Worm (Caenorhabditis elegans) whole organism, late embryonic: ENCODE results near the gene hmit-1.1.
A peak's percentile ranks its signal among the peaks of the same experiment; 100 is the strongest.

ENCODE experiments used
- C38D4.7 ChIP-seq: fragments of 200-800 bp; sonication (Bioruptor generic); optimal IDR thresholded peaks from 2 replicates; lab custom pipeline; 2018; ENCODE audit warnings: mild to moderate bottlenecking, missing genetic modification characterization, moderate library complexity, missing compliant biosample characterization
- F13H6.1 ChIP-seq: sonication (generic microtip); optimal IDR thresholded peaks from 2 replicates; lab custom pipeline; 2016; ENCODE audit warnings: missing genetic modification characterization, missing compliant biosample characterization
- K02D7.2 ChIP-seq: sonication (generic microtip); optimal IDR thresholded peaks from 2 replicates; lab custom pipeline; 2017; ENCODE audit warnings: mild to moderate bottlenecking, missing genetic modification characterization, missing compliant biosample characterization
- T23F11.4 ChIP-seq: fragments of 200-800 bp; sonication (Bioruptor generic); optimal IDR thresholded peaks from 2 replicates; lab custom pipeline; 2018; ENCODE audit warnings: mild to moderate bottlenecking, missing genetic modification characterization, missing compliant biosample characterization
- ceh-18 ChIP-seq: sonication (generic microtip); optimal IDR thresholded peaks from 2 replicates; lab custom pipeline; 2016; ENCODE audit warnings: missing genetic modification characterization, missing compliant biosample characterization
- ceh-19 ChIP-seq: fragments of 200-800 bp; sonication (Bioruptor generic); optimal IDR thresholded peaks from 2 replicates; lab custom pipeline; 2018; ENCODE audit warnings: mild to moderate bottlenecking, missing genetic modification characterization, missing compliant biosample characterization
- ceh-2 ChIP-seq: sonication (generic microtip); optimal IDR thresholded peaks from 2 replicates; lab custom pipeline; 2016; ENCODE audit warnings: missing genotype, missing genetic modification characterization, missing compliant biosample characterization
- ceh-30 ChIP-seq: fragments of 150-350 bp; optimal IDR thresholded peaks from 2 replicates; lab custom pipeline; 2014; ENCODE audit warnings: missing biosample characterization, missing genetic modification characterization
- ceh-31 ChIP-seq: sonication (generic microtip); optimal IDR thresholded peaks from 2 replicates; lab custom pipeline; 2016; ENCODE audit warnings: missing genetic modification characterization, missing compliant biosample characterization
- ceh-6 ChIP-seq: fragments of 200-800 bp; sonication (Bioruptor generic); optimal IDR thresholded peaks from 2 replicates; lab custom pipeline; 2018; ENCODE audit warnings: mild to moderate bottlenecking, missing genetic modification characterization, missing compliant biosample characterization
- che-1 ChIP-seq: sonication (generic microtip); optimal IDR thresholded peaks from 2 replicates; lab custom pipeline; 2016; ENCODE audit warnings: mild to moderate bottlenecking, missing genetic modification characterization, missing compliant biosample characterization
- dve-1 ChIP-seq: sonication (generic microtip); optimal IDR thresholded peaks from 2 replicates; lab custom pipeline; 2017; ENCODE audit warnings: antibody characterized with exemption, mild to moderate bottlenecking, missing genetic modification characterization, missing compliant biosample characterization
- ets-4 ChIP-seq: sonication (generic microtip); optimal IDR thresholded peaks from 2 replicates; lab custom pipeline; 2016; ENCODE audit warnings: missing genetic modification characterization, missing compliant biosample characterization
- eyg-1 ChIP-seq: sonication (generic microtip); optimal IDR thresholded peaks from 2 replicates; lab custom pipeline; 2016; ENCODE audit warnings: missing genotype, missing genetic modification characterization, missing compliant biosample characterization
- fax-1 ChIP-seq: sonication (generic microtip); optimal IDR thresholded peaks from 2 replicates; lab custom pipeline; 2016; ENCODE audit warnings: missing genotype, missing genetic modification characterization, missing compliant biosample characterization
- gmeb-2 ChIP-seq: sonication (generic microtip); optimal IDR thresholded peaks from 2 replicates; lab custom pipeline; 2016; ENCODE audit warnings: missing genetic modification characterization, inconsistent platforms, missing compliant biosample characterization
- hlh-13 ChIP-seq: fragments of 200-800 bp; sonication (Bioruptor generic); optimal IDR thresholded peaks from 2 replicates; lab custom pipeline; 2018; ENCODE audit warnings: mild to moderate bottlenecking, missing genetic modification characterization, missing compliant biosample characterization
- hlh-15 ChIP-seq: sonication (generic microtip); optimal IDR thresholded peaks from 2 replicates; lab custom pipeline; 2016; ENCODE audit warnings: missing genetic modification characterization, missing compliant biosample characterization
- madf-2 ChIP-seq: sonication (generic microtip); optimal IDR thresholded peaks from 2 replicates; lab custom pipeline; 2017; ENCODE audit warnings: missing genetic modification characterization, missing compliant biosample characterization
- npax-4 ChIP-seq: sonication (generic microtip); optimal IDR thresholded peaks from 2 replicates; lab custom pipeline; 2016; ENCODE audit warnings: missing genetic modification characterization, missing compliant biosample characterization
- pha-2 ChIP-seq: sonication (generic microtip); optimal IDR thresholded peaks from 2 replicates; lab custom pipeline; 2017; ENCODE audit warnings: mild to moderate bottlenecking, missing genetic modification characterization, missing compliant biosample characterization
- pqm-1 ChIP-seq: sonication (generic microtip); optimal IDR thresholded peaks from 2 replicates; lab custom pipeline; 2016; ENCODE audit warnings: missing genetic modification characterization, missing compliant biosample characterization
- pros-1 ChIP-seq: fragments of 150-350 bp; optimal IDR thresholded peaks from 2 replicates; lab custom pipeline; 2014; ENCODE audit warnings: missing biosample characterization, missing genetic modification reagents, missing genetic modification characterization
- ref-2 ChIP-seq: sonication (generic microtip); optimal IDR thresholded peaks from 2 replicates; lab custom pipeline; 2016; ENCODE audit warnings: missing genetic modification characterization, missing compliant biosample characterization
- sdc-2 ChIP-seq: sonication (generic microtip); optimal IDR thresholded peaks from 2 replicates; lab custom pipeline; 2016; ENCODE audit warnings: missing genotype, missing genetic modification characterization, missing compliant biosample characterization
- sox-2 ChIP-seq: fragments of 200-800 bp; sonication (Bioruptor generic); IDR thresholded peaks from 2 replicates; pipeline ENCODE4 v1.3.6; 2022; ENCODE audit warnings: missing genetic modification reagents, missing genetic modification characterization, missing compliant biosample characterization
- syd-9 ChIP-seq: sonication (generic microtip); optimal IDR thresholded peaks from 2 replicates; lab custom pipeline; 2016; ENCODE audit warnings: mild to moderate bottlenecking, missing genetic modification characterization, moderate library complexity, missing compliant biosample characterization
- tbx-2 ChIP-seq: sonication (generic microtip); optimal IDR thresholded peaks from 2 replicates; lab custom pipeline; 2016; ENCODE audit warnings: missing genetic modification characterization, missing compliant biosample characterization
- unc-3 ChIP-seq, 2 experiments: fragments of 200-800 bp in 1 of 2; sonication (Bioruptor generic) in 1 of 2; sonication (generic microtip) in 1 of 2; conservative IDR thresholded peaks in 1 of 2; optimal IDR thresholded peaks in 1 of 2; 2 replicates each; pipeline versions ENCODE4 v1.3.6 to Lab custom; 2016 to 2022; ENCODE audit warnings: missing compliant biosample characterization in 2 of 2, missing genetic modification characterization in 2 of 2, missing genetic modification reagents in 1 of 2
- unc-42 ChIP-seq: sonication (generic microtip); optimal IDR thresholded peaks from 2 replicates; lab custom pipeline; 2016; ENCODE audit warnings: missing genotype, missing genetic modification characterization, missing compliant biosample characterization
- ztf-16 ChIP-seq: sonication (generic microtip); optimal IDR thresholded peaks from 2 replicates; lab custom pipeline; 2017; ENCODE audit warnings: missing genetic modification characterization, missing compliant biosample characterization

The hmit-1.1 gene

ce11 chrV:18556488-18556887 lies 39.9 kb downstream of the hmit-1.1 start, which contains the start of the genes ttr-24 and ttr-25:
ttr-24 (minus strand) TSS chrV:18556643.
ttr-25 (plus strand) TSS chrV:18556714.
- TF ChIP-seq unc-42 (no peak), pros-1 (tag; lab: Kevin White, UChicago) (no peak), sox-2 (GFP tag; lab: Robert Waterston, UW) (no peak), C38D4.7 (no peak), ceh-6 (GFP tag; lab: Kevin White, UChicago) (no peak), hlh-15 (tag; lab: Kevin White, UChicago) (no peak), ceh-30 (tag; lab: Kevin White, UChicago) (no peak), ets-4 (no peak), che-1 (tag; lab: Kevin White, UChicago) (no peak), ceh-31 (tag; lab: Kevin White, UChicago) (no peak), syd-9 (tag; lab: Kevin White, UChicago) (no peak), T23F11.4 (no peak), ceh-19 (GFP tag; lab: Kevin White, UChicago) (no peak), fax-1 (tag; lab: Kevin White, UChicago) (no peak), ceh-2 (no peak), npax-4 (tag; lab: Kevin White, UChicago) (no peak), K02D7.2 (tag; lab: Kevin White, UChicago) (no peak)

ce11 chrV:18560188-18560587 lies 43.6 kb downstream of the hmit-1.1 start, which contains the start of gene ttr-26:
ttr-26 (minus strand) TSS chrV:18560288.
- TF ChIP-seq ref-2 (no peak), pqm-1 (tag; lab: Kevin White, UChicago) (no peak), unc-42 (no peak), unc-3 (GFP tag; conservative IDR thresholded peaks at IDR 0.05; lab: Robert Waterston, UW) (no peak), unc-3 (tag; optimal IDR thresholded peaks at IDR 0.05; lab: Kevin White, UChicago) (no peak), sdc-2 (tag; lab: Kevin White, UChicago) (no peak)

- TF ChIP-seq F13H6.1 (tag; lab: Kevin White, UChicago) (no peak), madf-2 (no peak)
Observed at ce11 chrV:18560944-18561343, 44.4 kb downstream of the hmit-1.1 start.

- TF ChIP-seq T23F11.4 (no peak), C38D4.7 (no peak), ceh-6 (GFP tag; lab: Kevin White, UChicago) (no peak), tbx-2 (tag; lab: Kevin White, UChicago) (no peak), hlh-13 (GFP tag; lab: Kevin White, UChicago) (no peak), ceh-19 (GFP tag; lab: Kevin White, UChicago) (no peak), gmeb-2 (tag; lab: Kevin White, UChicago) (no peak), npax-4 (tag; lab: Kevin White, UChicago) (no peak), pros-1 (tag; lab: Kevin White, UChicago) (no peak), eyg-1 (tag; lab: Kevin White, UChicago) (no peak), ref-2 (no peak)
Observed at ce11 chrV:18564786-18565185, 48.2 kb downstream of the hmit-1.1 start, which contains the start of gene srg-34. srg-34 (minus strand) TSS chrV:18564886.

- TF ChIP-seq ztf-16 (tag; lab: Kevin White, UChicago) = no peak
- TF ChIP-seq dve-1 (tag; lab: Kevin White, UChicago) = peak; percentile 91
- TF ChIP-seq pha-2 (tag; lab: Kevin White, UChicago) = no peak
- TF ChIP-seq ceh-18 (tag; lab: Kevin White, UChicago) = no peak
Observed at ce11 chrV:18565621-18566020, 49.0 kb downstream of the hmit-1.1 start.

ce11 chrV:18566352-18566751 lies 49.8 kb downstream of the hmit-1.1 start:
- peak; percentile 77 for TF ChIP-seq dve-1 (tag; lab: Kevin White, UChicago)
